Worm (Caenorhabditis elegans): ENCODE measurements around the gene osg-1.

The osg-1 gene

ce11 chrIII:5506936-5507335 is 19.6 kb downstream of the osg-1 start:
- TF ChIP-seq let-526 (GFP tag; IDR thresholded peaks at IDR 0.05) (no peak), F37B4.10 (GFP tag; IDR thresholded peaks at IDR 0.05) (0 out of 2 replicates have a peak, but pooled peaks have one; percentile 76)

- TF ChIP-seq madf-3 (GFP tag; IDR thresholded peaks at IDR 0.05), result peak; percentile 34; the same call in 1 of the 2 replicates
- TF ChIP-seq ceh-100 (GFP tag; IDR thresholded peaks at IDR 0.05), result no peak
Observed at ce11 chrIII:5508669-5509068, 21.3 kb downstream of the osg-1 start, which contains the start of gene D1044.7. TSS of gene D1044.7 (minus strand) at chrIII:5508769.

- TF ChIP-seq tlf-1 (GFP tag; optimal IDR thresholded peaks at IDR 0.05) (no peak), attf-6 (GFP tag; IDR thresholded peaks at IDR 0.05) (no peak), ztf-22 (GFP tag; optimal IDR thresholded peaks at IDR 0.05) (no peak), attf-3 (GFP tag; conservative IDR thresholded peaks at IDR 0.05) (no peak), snpc-1.3 (tag; optimal IDR thresholded peaks at IDR 0.05; ENCODE audit: insufficient read depth) (no peak)
Observed at ce11 chrIII:5512502-5512901, 25.1 kb downstream of the osg-1 start, which contains the start of gene pqn-25. TSS of gene pqn-25 (minus strand) at chrIII:5512602.

- TF ChIP-seq dox-1 (GFP tag; IDR thresholded peaks at IDR 0.05) (no peak), mcd-1 (GFP tag; IDR thresholded peaks at IDR 0.05) (no peak), rec-8 (tag; optimal IDR thresholded peaks at IDR 0.05) (no peak), pbrm-1 (GFP tag; IDR thresholded peaks at IDR 0.05) (no peak), aptf-3 (GFP tag; IDR thresholded peaks at IDR 0.05) (no peak), snpc-4 (GFP tag; optimal IDR thresholded peaks at IDR 0.05) (no peak), snpc-4 (tag; optimal IDR thresholded peaks at IDR 0.05) (no peak), lin-26 (GFP tag; IDR thresholded peaks at IDR 0.05) (no peak)
Observed at ce11 chrIII:5517423-5517822, 30.1 kb downstream of the osg-1 start, which contains the start of gene nekl-4. TSS of gene nekl-4 (minus strand) at chrIII:5517523.

ce11 chrIII:5521930-5522329 is 34.6 kb downstream of the osg-1 start, which contains the start of gene D1044.4:
TSS of gene D1044.4 (minus strand) at chrIII:5522030.
- no peak for TF ChIP-seq mcd-1 (GFP tag; IDR thresholded peaks at IDR 0.05)
- no peak for TF ChIP-seq ceh-100 (GFP tag; IDR thresholded peaks at IDR 0.05)
- TF ChIP-seq ztf-6 (GFP tag; IDR thresholded peaks at IDR 0.05), result no peak

ce11 chrIII:5525973-5526372 is 38.6 kb downstream of the osg-1 start, which contains the start of gene dex-1:
TSS of gene dex-1 (plus strand) at chrIII:5526104.
- no peak for TF ChIP-seq lin-35 (GFP tag; optimal IDR thresholded peaks at IDR 0.05)

- TF ChIP-seq madf-6 (GFP tag; IDR thresholded peaks at IDR 0.05), result peak; percentile 79
- TF ChIP-seq F49E8.2 (tag; optimal IDR thresholded peaks at IDR 0.05; ENCODE audit: insufficient read depth), result peak; percentile 67
- peak; percentile 6 for TF ChIP-seq xnd-1 (tag; optimal IDR thresholded peaks at IDR 0.05)
- TF ChIP-seq efl-1 (GFP tag; optimal IDR thresholded peaks at IDR 0.05), result peak; percentile 80
- TF ChIP-seq ccch-3 (GFP tag; optimal IDR thresholded peaks at IDR 0.05), result no peak
- 0 out of 2 replicates have a peak, but pooled peaks have one; percentile 10 for TF ChIP-seq madf-8 (GFP tag; conservative IDR thresholded peaks at IDR 0.05)
- no peak for TF ChIP-seq ztf-26 (tag; optimal IDR thresholded peaks at IDR 0.05)
- no peak for TF ChIP-seq nhr-120 (GFP tag; IDR thresholded peaks at IDR 0.05)
- no peak for TF ChIP-seq F23B12.7 (tag; optimal IDR thresholded peaks at IDR 0.05; ENCODE audit: insufficient read depth)
- TF ChIP-seq ceh-79 (tag; optimal IDR thresholded peaks at IDR 0.05), result no peak
- 0 out of 2 replicates have a peak, but pooled peaks have one; percentile 38 for TF ChIP-seq F33H1.4 (GFP tag; IDR thresholded peaks at IDR 0.05)
Observed at ce11 chrIII:5541777-5542176, 54.4 kb downstream of the osg-1 start.
